Worm (Caenorhabditis elegans) whole organism, L4 larva: ENCODE data around the gene sre-26.

Experiments used
- R02D3.7 ChIP-seq: fragments of 150-350 bp; sonication (generic microtip); optimal IDR thresholded peaks from 3 replicates; lab custom pipeline; 2014; ENCODE audit warnings: missing biosample characterization, missing genetic modification characterization
- aly-2 ChIP-seq: sonication (generic microtip); optimal IDR thresholded peaks from 2 replicates; lab custom pipeline; 2018; ENCODE audit warnings: missing biosample characterization, missing genetic modification characterization
- fkh-10 ChIP-seq: fragments of 150-350 bp; optimal IDR thresholded peaks from 2 replicates; lab custom pipeline; 2014; ENCODE audit warnings: missing biosample characterization, missing genetic modification reagents, missing genetic modification characterization
- lin-15B ChIP-seq: fragments of 150-350 bp; sonication (generic microtip); optimal IDR thresholded peaks from 3 replicates; lab custom pipeline; 2014; ENCODE audit warnings: missing biosample characterization, missing genetic modification characterization
- lir-3 ChIP-seq: sonication (generic microtip); optimal IDR thresholded peaks from 2 replicates; lab custom pipeline; 2016; ENCODE audit warnings: mild to moderate bottlenecking, missing genetic modification characterization, missing compliant biosample characterization
- mdt-29 ChIP-seq: fragments of 200-800 bp; sonication (Bioruptor generic); IDR thresholded peaks from 2 replicates; pipeline ENCODE4 v1.3.6; 2022; ENCODE audit warnings: missing genetic modification reagents, missing genetic modification characterization, missing compliant biosample characterization
- nhr-11 ChIP-seq: fragments of 150-350 bp; optimal IDR thresholded peaks from 2 replicates; lab custom pipeline; 2014; ENCODE audit warnings: missing biosample characterization, missing genetic modification characterization
- nhr-25 ChIP-seq: sonication (generic microtip); optimal IDR thresholded peaks from 2 replicates; lab custom pipeline; 2017; ENCODE audit warnings: missing genetic modification characterization, mild to moderate bottlenecking, missing compliant biosample characterization, antibody characterized with exemption, moderate library complexity, borderline replicate concordance; ENCODE audit not compliant: insufficient read depth
- pha-4 ChIP-seq, 2 experiments: fragments of 150-350 bp in 1 of 2; fragments of 200-800 bp in 1 of 2; sonication (Bioruptor generic) in 1 of 2; IDR thresholded peaks in 1 of 2; optimal IDR thresholded peaks in 1 of 2; 2 replicates each; pipeline versions ENCODE4 v1.3.6 to Lab custom; 2014 to 2022; ENCODE audit warnings: missing genetic modification characterization in 2 of 2, missing genetic modification reagents in 2 of 2, missing biosample characterization in 1 of 2, missing compliant biosample characterization in 1 of 2
- tra-1 ChIP-seq: fragments of 200-800 bp; sonication (Bioruptor generic); IDR thresholded peaks from 2 replicates; pipeline ENCODE4 v1.3.6; 2022; ENCODE audit warnings: missing genetic modification reagents, missing genetic modification characterization, missing compliant biosample characterization
- zip-2 ChIP-seq: fragments of 150-350 bp; optimal IDR thresholded peaks from 2 replicates; lab custom pipeline; 2014; ENCODE audit warnings: missing biosample characterization, missing genetic modification characterization

- TF ChIP-seq mdt-29 (no peak), lin-15B (tag; lab: Kevin White, UChicago) (no peak), nhr-25 (tag; lab: Kevin White, UChicago) (no peak), tra-1 (GFP tag; lab: Robert Waterston, UW) (no peak), nhr-11 (no peak), lir-3 (tag; lab: Kevin White, UChicago) (no peak), pha-4 (GFP tag; IDR thresholded peaks at IDR 0.05; lab: Robert Waterston, UW) (no peak), pha-4 (tag; optimal IDR thresholded peaks at IDR 0.05; lab: Kevin White, UChicago) (no peak), fkh-10 (GFP tag; lab: Kevin White, UChicago) (no peak), aly-2 (tag; lab: Kevin White, UChicago) (no peak), zip-2 (tag; lab: Kevin White, UChicago) (no peak), R02D3.7 (tag; lab: Kevin White, UChicago) (no peak)
Observed at ce11 chrII:12397656-12398055, 22.7 kb downstream of the sre-26 start, which contains the start of gene F57G9.7.
